Fruit fly (Drosophila melanogaster) whole organism, adult: Measurements from ENCODE around the gene ds.

Experiments
- CG11617 ChIP-seq: fragments of 200-800 bp; sonication (Bioruptor generic); optimal IDR thresholded peaks from 2 replicates; lab custom pipeline; 2017; ENCODE audit warnings: mild to moderate bottlenecking, missing biosample characterization, missing genetic modification reagents, missing genetic modification characterization
- CG12768 ChIP-seq: fragments of 200-800 bp; sonication (Bioruptor generic); optimal IDR thresholded peaks from 2 replicates; lab custom pipeline; 2017; ENCODE audit warnings: missing biosample characterization, missing genetic modification characterization, mild to moderate bottlenecking, moderate library complexity, missing genetic modification reagents
- CG14711 ChIP-seq: fragments of 200-800 bp; sonication (Bioruptor generic); optimal IDR thresholded peaks from 2 replicates; lab custom pipeline; 2018; ENCODE audit warnings: missing biosample characterization, mild to moderate bottlenecking, missing genetic modification characterization, moderate library complexity
- CG1620 ChIP-seq: fragments of 200-800 bp; sonication (Bioruptor generic); optimal IDR thresholded peaks from 2 replicates; lab custom pipeline; 2016; ENCODE audit warnings: missing biosample characterization, missing genetic modification characterization
- CG33017 ChIP-seq: fragments of 200-800 bp; sonication (Bioruptor generic); optimal IDR thresholded peaks from 2 replicates; lab custom pipeline; 2018; ENCODE audit warnings: missing biosample characterization, mild to moderate bottlenecking, missing genetic modification characterization, moderate library complexity
- CG5204 ChIP-seq: fragments of 200-800 bp; sonication (Bioruptor generic); optimal IDR thresholded peaks from 2 replicates; lab custom pipeline; 2016; ENCODE audit warnings: missing biosample characterization, missing genetic modification characterization
- CG7045 ChIP-seq: fragments of 200-800 bp; sonication (Bioruptor generic); optimal IDR thresholded peaks from 2 replicates; lab custom pipeline; 2017; ENCODE audit warnings: missing biosample characterization, mild to moderate bottlenecking, missing genetic modification characterization
- CG7101 ChIP-seq: fragments of 200-800 bp; sonication (Bioruptor generic); optimal IDR thresholded peaks from 2 replicates; lab custom pipeline; 2018; ENCODE audit warnings: missing biosample characterization, mild to moderate bottlenecking, missing genetic modification characterization, moderate library complexity
- Clk ChIP-seq: fragments of 200-800 bp; sonication (Bioruptor generic); optimal IDR thresholded peaks from 2 replicates; lab custom pipeline; 2017; ENCODE audit warnings: missing biosample characterization, missing genetic modification characterization
- Crg-1 ChIP-seq: fragments of 200-800 bp; sonication (Bioruptor generic); optimal IDR thresholded peaks from 2 replicates; lab custom pipeline; 2016; ENCODE audit warnings: missing biosample characterization, missing genetic modification characterization
- Hr96 ChIP-seq: fragments of 200-800 bp; sonication (Bioruptor generic); optimal IDR thresholded peaks from 2 replicates; lab custom pipeline; 2016; ENCODE audit warnings: missing biosample characterization, missing genetic modification characterization
- Mnt ChIP-seq: fragments of 200-800 bp; sonication (Bioruptor generic); optimal IDR thresholded peaks from 2 replicates; lab custom pipeline; 2016; ENCODE audit warnings: missing biosample characterization, mild to moderate bottlenecking, missing genetic modification characterization
- bab1 ChIP-seq: fragments of 200-800 bp; sonication (Bioruptor generic); optimal IDR thresholded peaks from 3 replicates; lab custom pipeline; 2019; ENCODE audit warnings: missing biosample characterization, mild to moderate bottlenecking, missing genetic modification characterization, moderate library complexity
- cic ChIP-seq: fragments of 200-800 bp; sonication (Bioruptor generic); optimal IDR thresholded peaks from 2 replicates; lab custom pipeline; 2017; ENCODE audit warnings: missing biosample characterization, mild to moderate bottlenecking, missing genetic modification characterization, moderate library complexity
- cnc ChIP-seq, 2 experiments: fragments of >200 bp; optimal IDR thresholded peaks; 2 replicates each; lab custom pipeline; 2017
- kay ChIP-seq: fragments of 200-800 bp; sonication (Bioruptor generic); peaks from one replicate; lab custom pipeline; 2016; ENCODE audit warnings: missing biosample characterization, missing genetic modification characterization, borderline replicate concordance
- ovo ChIP-seq: fragments of 200-800 bp; sonication (Bioruptor generic); optimal IDR thresholded peaks from 2 replicates; lab custom pipeline; 2016; ENCODE audit warnings: missing biosample characterization, missing genetic modification characterization
- pad ChIP-seq: fragments of 200-800 bp; sonication (Bioruptor generic); optimal IDR thresholded peaks from 3 replicates; lab custom pipeline; 2017; ENCODE audit warnings: missing biosample characterization, missing genetic modification characterization, mild to moderate bottlenecking, moderate library complexity, missing genetic modification reagents
- tj ChIP-seq: fragments of 200-800 bp; sonication (Bioruptor generic); optimal IDR thresholded peaks from 3 replicates; lab custom pipeline; 2017; ENCODE audit warnings: missing biosample characterization, mild to moderate bottlenecking, missing genetic modification characterization, moderate library complexity
- toe ChIP-seq: fragments of 200-800 bp; sonication (Bioruptor generic); optimal IDR thresholded peaks from 2 replicates; lab custom pipeline; 2016; ENCODE audit warnings: missing biosample characterization, missing genetic modification characterization

Gene ds

dm6 chr2L:594635-595384 is 120.0 kb downstream of the ds start, which contains the start of gene Gsc:
Gene Gsc, minus strand, starts transcription at chr2L:594685.
- TF ChIP-seq CG5204 (GFP tag; lab: Kevin White, UChicago) (no peak), pad (GFP tag; lab: Kevin White, UChicago) (no peak), cic (GFP tag; lab: Kevin White, UChicago) (no peak), CG14711 (tag; lab: Kevin White, UChicago) (no peak), tj (GFP tag; lab: Kevin White, UChicago) (no peak), Mnt (GFP tag; lab: Kevin White, UChicago) (no peak), CG1620 (GFP tag; lab: Kevin White, UChicago) (no peak), kay (GFP tag; lab: Kevin White, UChicago) (no peak), Crg-1 (GFP tag; lab: Kevin White, UChicago) (no peak), toe (GFP tag; lab: Kevin White, UChicago) (no peak)

- TF ChIP-seq ovo (GFP tag; lab: Kevin White, UChicago) (no peak), CG1620 (GFP tag; lab: Kevin White, UChicago) (no peak), CG7045 (GFP tag; lab: Kevin White, UChicago) (no peak), toe (GFP tag; lab: Kevin White, UChicago) (no peak), CG5204 (GFP tag; lab: Kevin White, UChicago) (no peak), CG7101 (tag; lab: Kevin White, UChicago) (no peak), kay (GFP tag; lab: Kevin White, UChicago) (no peak), CG11617 (GFP tag; lab: Kevin White, UChicago) (no peak), Clk (no peak), CG33017 (tag; lab: Kevin White, UChicago) (no peak), cnc (optimal IDR thresholded peaks at IDR 0.05; lab: Kevin White, UChicago) (no peak), bab1 (no peak), CG12768 (GFP tag; lab: Kevin White, UChicago) (no peak), Hr96 (GFP tag; lab: Kevin White, UChicago) (no peak), Crg-1 (GFP tag; lab: Kevin White, UChicago) (no peak), tj (GFP tag; lab: Kevin White, UChicago) (no peak), cic (GFP tag; lab: Kevin White, UChicago) (no peak), pad (GFP tag; lab: Kevin White, UChicago) (no peak), CG14711 (tag; lab: Kevin White, UChicago) (no peak), Mnt (GFP tag; lab: Kevin White, UChicago) (no peak)
Observed at dm6 chr2L:594048-594447, 120.7 kb downstream of the ds start.

dm6 chr2L:591511-591910 is 123.3 kb downstream of the ds start:
- TF ChIP-seq bab1 (no peak), kay (GFP tag; lab: Kevin White, UChicago) (no peak), Crg-1 (GFP tag; lab: Kevin White, UChicago) (no peak), CG33017 (tag; lab: Kevin White, UChicago) (no peak), ovo (GFP tag; lab: Kevin White, UChicago) (no peak), CG7045 (GFP tag; lab: Kevin White, UChicago) (no peak), CG1620 (GFP tag; lab: Kevin White, UChicago) (no peak), cnc (optimal IDR thresholded peaks at IDR 0.05; lab: Kevin White, UChicago) (no peak), CG5204 (GFP tag; lab: Kevin White, UChicago) (no peak), CG14711 (tag; lab: Kevin White, UChicago) (no peak), CG12768 (GFP tag; lab: Kevin White, UChicago) (no peak), Mnt (GFP tag; lab: Kevin White, UChicago) (no peak), CG7101 (tag; lab: Kevin White, UChicago) (no peak), pad (GFP tag; lab: Kevin White, UChicago) (no peak), toe (GFP tag; lab: Kevin White, UChicago) (no peak), cic (GFP tag; lab: Kevin White, UChicago) (no peak), Clk (no peak), Hr96 (GFP tag; lab: Kevin White, UChicago) (no peak), tj (GFP tag; lab: Kevin White, UChicago) (no peak), CG11617 (GFP tag; lab: Kevin White, UChicago) (no peak)
